Worm (Caenorhabditis elegans): Measurements from ENCODE around the gene T24H10.4.

T24H10.4 gene

DNA sequence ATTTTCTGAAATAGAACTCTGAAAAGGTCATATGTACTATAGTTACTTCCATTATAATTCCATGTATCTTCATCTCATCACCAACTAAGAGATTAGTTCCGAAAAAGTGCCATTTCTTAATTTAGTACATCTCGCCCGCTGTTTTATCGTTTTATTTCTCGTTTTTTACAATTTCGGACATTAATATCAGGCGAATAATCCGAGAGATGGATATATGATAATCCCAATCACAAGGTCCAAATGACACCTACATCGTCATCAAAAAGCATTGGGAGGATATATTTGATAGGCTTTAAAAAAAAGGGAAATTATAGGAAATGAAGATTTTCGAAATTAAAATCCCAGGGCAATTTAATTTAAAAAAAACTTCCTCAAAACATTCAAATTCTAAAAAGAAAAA lies 11.0 kb downstream of the T24H10.4 start:
- TF ChIP-seq aly-2 (tag; optimal IDR thresholded peaks at IDR 0.05) (no peak), sma-3 (GFP tag; optimal IDR thresholded peaks at IDR 0.05) (no peak), ZK546.5 (tag; optimal IDR thresholded peaks at IDR 0.05) (no peak), ztf-1 (GFP tag; conservative IDR thresholded peaks at IDR 0.05) (no peak), Y55F3AM.14 (GFP tag; optimal IDR thresholded peaks at IDR 0.05) (no peak), F13H6.1 (tag; optimal IDR thresholded peaks at IDR 0.05) (no peak), unc-62 (GFP tag; optimal IDR thresholded peaks at IDR 0.05) (no peak), nhr-23 (tag; optimal IDR thresholded peaks at IDR 0.05) (no peak), ztf-11 (tag; optimal IDR thresholded peaks at IDR 0.05) (no peak), alr-1 (tag; optimal IDR thresholded peaks at IDR 0.05) (no peak), fos-1 (tag; optimal IDR thresholded peaks at IDR 0.05) (no peak)

DNA sequence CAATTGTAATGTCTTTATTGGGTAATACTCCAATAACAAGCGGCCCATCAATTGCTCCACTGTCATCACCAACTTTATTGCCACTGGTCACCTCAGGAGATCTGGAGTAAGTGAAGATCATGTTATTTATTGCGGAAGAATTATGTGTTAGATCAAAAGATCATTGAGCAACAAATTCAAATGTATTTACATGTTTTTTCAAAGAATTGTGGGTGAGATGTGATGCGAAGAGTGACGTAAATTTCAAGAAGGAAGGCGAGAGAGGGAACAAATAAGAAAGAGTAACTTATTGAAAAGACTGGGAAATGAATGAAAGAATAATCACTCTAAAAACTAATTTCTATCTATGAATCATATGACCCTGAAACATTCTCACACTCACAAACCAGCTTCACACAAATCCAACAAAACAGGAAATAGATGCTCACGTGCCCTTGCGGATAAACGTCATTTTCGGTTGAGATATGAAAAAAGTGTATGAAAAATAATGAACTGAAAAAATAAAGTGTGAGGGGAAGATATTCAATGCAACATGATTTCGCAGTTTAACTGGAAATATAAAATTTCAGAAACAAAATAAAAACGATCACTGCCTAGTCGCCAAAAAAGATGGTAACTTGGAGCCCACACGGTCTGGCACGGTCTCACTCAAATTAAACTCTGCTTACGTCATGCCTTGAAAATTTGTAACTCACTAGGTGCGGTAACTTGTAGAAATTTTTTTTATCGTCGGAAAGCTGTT lies 11.7 kb downstream of the T24H10.4 start:
- peak; percentile 42 for TF ChIP-seq sma-9 (GFP tag; optimal IDR thresholded peaks at IDR 0.05)
- TF ChIP-seq sma-9 (tag; optimal IDR thresholded peaks at IDR 0.05), result no peak
- no peak for TF ChIP-seq elt-3 (tag; optimal IDR thresholded peaks at IDR 0.05)
- peak; percentile 25 for TF ChIP-seq ztf-4 (tag; optimal IDR thresholded peaks at IDR 0.05)
- TF ChIP-seq lsy-2 (tag; optimal IDR thresholded peaks at IDR 0.05), result peak in 1 of 2 experiments; percentile 6

DNA sequence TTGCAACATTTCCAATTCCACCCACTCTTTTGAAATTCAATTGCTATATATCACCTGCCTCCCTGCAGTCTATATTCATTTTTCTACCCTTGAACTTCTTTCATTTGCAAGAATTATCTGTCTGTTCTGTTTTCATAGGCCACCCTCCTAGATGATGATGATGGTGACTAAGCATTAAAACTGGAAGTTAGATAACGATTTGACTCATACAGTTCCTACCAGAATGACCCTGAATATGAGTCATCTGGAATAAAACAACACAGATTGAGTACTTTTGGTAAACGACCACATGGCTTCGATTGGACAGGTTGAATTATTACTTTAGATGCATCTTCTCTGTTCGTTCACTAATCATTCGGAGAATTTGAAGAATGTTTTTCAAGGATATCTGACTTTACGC lies 15.0 kb downstream of the T24H10.4 start:
- TF ChIP-seq nhr-11 (tag; optimal IDR thresholded peaks at IDR 0.05) (no peak), elt-3 (tag; optimal IDR thresholded peaks at IDR 0.05) (no peak), fos-1 (tag; optimal IDR thresholded peaks at IDR 0.05) (peak; percentile 50), zag-1 (tag; optimal IDR thresholded peaks at IDR 0.05) (no peak), crh-2 (tag; optimal IDR thresholded peaks at IDR 0.05) (no peak), sma-3 (GFP tag; optimal IDR thresholded peaks at IDR 0.05) (peak; percentile 51), ama-1 (optimal IDR thresholded peaks at IDR 0.05) (no peak), sem-4 (tag; optimal IDR thresholded peaks at IDR 0.05) (no peak)

DNA sequence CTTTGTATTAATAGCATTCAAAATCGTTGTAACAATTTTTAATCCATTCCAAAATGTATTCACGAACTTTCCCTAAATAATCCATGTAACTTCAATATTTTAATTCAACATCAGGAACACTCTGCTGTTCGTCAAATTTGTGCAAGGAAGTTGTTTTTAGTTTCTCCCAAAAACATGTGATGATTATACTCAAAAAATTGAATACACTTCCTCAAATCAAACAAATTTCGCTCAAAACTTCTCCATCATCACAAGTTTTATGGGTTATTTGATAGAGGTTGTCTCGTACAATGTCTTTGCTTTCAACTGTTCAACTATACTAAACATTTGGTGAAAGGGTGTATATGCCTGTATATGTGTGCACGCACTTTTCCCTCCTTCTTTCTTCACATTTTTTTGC lies 15.7 kb downstream of the T24H10.4 start:
- TF ChIP-seq Y55F3AM.14 (GFP tag; optimal IDR thresholded peaks at IDR 0.05) (no peak), ztf-1 (GFP tag; conservative IDR thresholded peaks at IDR 0.05) (no peak), lsy-2 (tag; optimal IDR thresholded peaks at IDR 0.05) (no peak), fos-1 (tag; optimal IDR thresholded peaks at IDR 0.05) (peak; percentile 48), mbf-1 (tag; optimal IDR thresholded peaks at IDR 0.05) (no peak), gmeb-1 (tag; optimal IDR thresholded peaks at IDR 0.05) (no peak), sma-3 (GFP tag; optimal IDR thresholded peaks at IDR 0.05) (no peak), nhr-129 (tag; optimal IDR thresholded peaks at IDR 0.05) (no peak)

DNA sequence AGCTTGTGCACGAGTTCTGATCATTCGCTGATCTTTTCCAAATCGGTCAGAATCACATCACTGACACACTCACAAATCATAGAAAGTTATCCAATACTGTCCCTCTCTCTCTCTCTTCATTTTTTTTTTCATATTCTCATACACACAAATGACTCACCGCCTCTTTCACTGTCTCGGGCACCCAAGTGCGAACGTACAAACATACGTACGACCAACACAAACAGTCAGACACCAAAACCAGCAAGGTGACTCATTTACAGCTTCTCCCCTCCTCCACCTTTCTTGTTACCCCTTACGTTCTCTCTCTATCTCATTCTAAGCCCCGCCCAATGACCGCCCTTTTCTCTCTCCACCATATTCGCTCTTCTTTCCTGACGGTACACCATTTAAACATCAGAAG lies 17.6 kb downstream of the T24H10.4 start:
- no peak for TF ChIP-seq R02D3.7 (tag; optimal IDR thresholded peaks at IDR 0.05)
- TF ChIP-seq blmp-1 (tag; optimal IDR thresholded peaks at IDR 0.05; ENCODE audit: insufficient read depth), result peak; percentile 16
- TF ChIP-seq unc-39 (tag; optimal IDR thresholded peaks at IDR 0.05), result no peak
- TF ChIP-seq fos-1 (tag; optimal IDR thresholded peaks at IDR 0.05), result peak; percentile 96

DNA sequence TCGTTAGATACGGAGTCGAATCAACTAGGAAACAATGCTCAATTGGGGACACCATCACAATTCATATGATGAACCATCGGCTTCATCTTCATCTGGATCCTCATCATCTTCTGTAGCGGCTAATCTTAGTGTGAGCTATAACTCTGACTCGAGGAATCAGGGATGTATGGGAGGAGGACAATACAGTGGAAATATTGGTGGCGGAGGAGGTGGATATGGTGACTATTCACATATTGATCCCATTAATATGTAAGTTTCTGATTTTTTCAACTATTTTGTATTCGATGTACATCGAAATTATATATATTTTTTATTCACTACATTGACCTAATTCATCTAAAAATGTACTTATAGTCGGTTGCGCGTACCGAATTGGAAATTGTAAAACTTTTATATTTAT lies 18.0 kb downstream of the T24H10.4 start:
- TF ChIP-seq nhr-11 (tag; optimal IDR thresholded peaks at IDR 0.05), result no peak
- no peak for TF ChIP-seq unc-39 (tag; optimal IDR thresholded peaks at IDR 0.05)
- TF ChIP-seq sma-9 (GFP tag; optimal IDR thresholded peaks at IDR 0.05), result no peak
- no peak for TF ChIP-seq sma-9 (tag; optimal IDR thresholded peaks at IDR 0.05)
- TF ChIP-seq ama-1 (optimal IDR thresholded peaks at IDR 0.05), result peak; percentile 70
- TF ChIP-seq nhr-25 (tag; optimal IDR thresholded peaks at IDR 0.05), result no peak
- TF ChIP-seq F13H6.1 (tag; optimal IDR thresholded peaks at IDR 0.05), result no peak
- TF ChIP-seq aly-2 (tag; optimal IDR thresholded peaks at IDR 0.05), result no peak

DNA sequence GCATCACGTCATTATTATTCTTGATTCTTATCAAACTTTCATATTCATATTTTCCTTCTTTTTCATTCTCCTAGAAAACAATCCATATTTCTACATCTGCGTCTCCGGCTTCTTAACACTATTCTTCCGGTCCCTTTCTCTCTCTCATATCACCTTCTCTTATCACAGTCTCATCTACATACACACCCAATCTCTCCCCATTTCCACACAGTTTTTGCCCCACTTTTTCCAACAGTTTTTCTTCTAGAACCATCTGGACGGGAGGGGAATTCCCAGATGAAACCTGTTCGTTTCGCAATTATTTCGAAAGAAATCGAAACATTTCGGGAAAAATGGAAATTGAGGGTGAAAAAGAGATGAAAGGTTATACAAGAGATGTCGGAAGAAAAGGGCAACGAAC lies 18.8 kb downstream of the T24H10.4 start:
- TF ChIP-seq C34F6.9 (tag; optimal IDR thresholded peaks at IDR 0.05), result peak; percentile 72
- TF ChIP-seq egl-27 (tag; optimal IDR thresholded peaks at IDR 0.05), result peak; percentile 63
- TF ChIP-seq nhr-21 (tag; optimal IDR thresholded peaks at IDR 0.05), result peak; percentile 83
- peak; percentile 42 for TF ChIP-seq sma-9 (GFP tag; optimal IDR thresholded peaks at IDR 0.05)
- no peak for TF ChIP-seq sma-9 (tag; optimal IDR thresholded peaks at IDR 0.05)
- TF ChIP-seq nhr-25 (tag; optimal IDR thresholded peaks at IDR 0.05), result peak; percentile 62
- TF ChIP-seq lsy-2 (tag; optimal IDR thresholded peaks at IDR 0.05), result peak in 1 of 2 experiments; percentile 47
- no peak for TF ChIP-seq mdl-1 (tag; optimal IDR thresholded peaks at IDR 0.05)
- TF ChIP-seq nhr-237 (tag; optimal IDR thresholded peaks at IDR 0.05), result no peak
- TF ChIP-seq ama-1 (optimal IDR thresholded peaks at IDR 0.05), result peak; percentile 61
- TF ChIP-seq peb-1 (tag; optimal IDR thresholded peaks at IDR 0.05), result no peak
- TF ChIP-seq crh-2 (tag; optimal IDR thresholded peaks at IDR 0.05), result peak; percentile 69
- no peak for TF ChIP-seq ztf-11 (tag; optimal IDR thresholded peaks at IDR 0.05)
- no peak for TF ChIP-seq nhr-77 (tag; optimal IDR thresholded peaks at IDR 0.05)
- peak; percentile 40 for TF ChIP-seq nhr-129 (tag; optimal IDR thresholded peaks at IDR 0.05)
- TF ChIP-seq fos-1 (tag; optimal IDR thresholded peaks at IDR 0.05), result peak; percentile 93
- peak; percentile 49 for TF ChIP-seq sma-3 (GFP tag; optimal IDR thresholded peaks at IDR 0.05)
- TF ChIP-seq nhr-10 (tag; optimal IDR thresholded peaks at IDR 0.05), result no peak
- TF ChIP-seq gmeb-1 (tag; optimal IDR thresholded peaks at IDR 0.05), result peak; percentile 49
